Worm (Caenorhabditis elegans) whole organism, L2 larva: ENCODE measurements around the gene prp-9.

ENCODE experiments used
- ceh-16 ChIP-seq: fragments of 150-350 bp; optimal IDR thresholded peaks from 2 replicates; lab custom pipeline; 2014; ENCODE audit warnings: missing biosample characterization, missing genetic modification characterization
- elt-1 ChIP-seq: fragments of 150-350 bp; optimal IDR thresholded peaks from 2 replicates; lab custom pipeline; 2014; ENCODE audit warnings: missing biosample characterization, missing genetic modification characterization
- elt-3 ChIP-seq: sonication (generic microtip); optimal IDR thresholded peaks from 2 replicates; lab custom pipeline; 2017; ENCODE audit warnings: missing biosample characterization, missing genetic modification characterization
- mab-5 ChIP-seq: fragments of 150-350 bp; optimal IDR thresholded peaks from 2 replicates; lab custom pipeline; 2014; ENCODE audit warnings: missing biosample characterization, missing genetic modification characterization
- sem-4 ChIP-seq: fragments of 150-350 bp; optimal IDR thresholded peaks from 2 replicates; lab custom pipeline; 2014; ENCODE audit warnings: missing biosample characterization, missing genetic modification reagents, missing genetic modification characterization
- skn-1 ChIP-seq: sonication (generic microtip); optimal IDR thresholded peaks from 2 replicates; lab custom pipeline; 2017; ENCODE audit warnings: missing biosample characterization, missing genetic modification characterization
- zag-1 ChIP-seq: fragments of 150-350 bp; optimal IDR thresholded peaks from 2 replicates; lab custom pipeline; 2014; ENCODE audit warnings: missing biosample characterization, missing genetic modification characterization
- ztf-1 ChIP-seq: fragments of 200-800 bp; sonication (Bioruptor generic); conservative IDR thresholded peaks from 2 replicates; pipeline ENCODE4 v1.3.6; 2022; ENCODE audit warnings: missing genetic modification characterization, missing compliant biosample characterization
- ztf-11 ChIP-seq: sonication (generic microtip); optimal IDR thresholded peaks from 2 replicates; lab custom pipeline; 2017; ENCODE audit warnings: missing biosample characterization, missing genetic modification characterization
- ztf-4 ChIP-seq: fragments of 150-350 bp; optimal IDR thresholded peaks from 2 replicates; lab custom pipeline; 2014; ENCODE audit warnings: missing biosample characterization, missing genetic modification characterization

ce11 chrII:8484546-8484945 lies 40.6 kb downstream of the prp-9 start:
- TF ChIP-seq elt-3 (no peak), elt-1 (tag; lab: Kevin White, UChicago) (no peak), ztf-1 (GFP tag; lab: Robert Waterston, UW) (no peak), zag-1 (tag; lab: Kevin White, UChicago) (no peak), sem-4 (tag; lab: Kevin White, UChicago) (no peak), ztf-4 (tag; lab: Kevin White, UChicago) (no peak), ztf-11 (tag; lab: Kevin White, UChicago) (no peak), skn-1 (no peak), mab-5 (tag; lab: Kevin White, UChicago) (no peak), ceh-16 (tag; lab: Kevin White, UChicago) (no peak)
